Fruit fly (Drosophila melanogaster): ENCODE measurements around the gene CG4565.

DNA sequence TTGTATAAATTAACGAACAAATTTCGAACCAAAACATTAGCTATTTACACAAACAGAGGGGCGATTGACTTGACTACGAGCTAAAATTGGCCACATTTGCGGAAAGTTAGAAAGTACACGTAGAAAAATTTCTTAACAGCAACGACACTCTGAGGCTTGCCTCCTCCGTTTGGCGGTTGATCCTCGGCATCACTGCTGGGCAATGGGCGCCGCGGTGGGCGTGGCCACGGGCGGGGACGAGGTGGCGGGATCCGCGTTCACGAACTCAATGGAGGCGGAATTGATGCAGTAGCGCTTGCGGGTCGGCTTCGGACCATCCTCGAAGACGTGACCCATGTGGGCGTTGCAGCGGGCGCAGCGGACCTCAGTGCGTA lies 10.9 kb downstream of the CG4565 start:
- no peak for TF ChIP-seq ranshi (GFP tag; IDR thresholded peaks at IDR 0.05)
- no peak for TF ChIP-seq yki (optimal IDR thresholded peaks at IDR 0.05)
- no peak for TF ChIP-seq GATAe (GFP tag; conservative IDR thresholded peaks at IDR 0.05)

Data from whole organism, embryonic.